Worm (Caenorhabditis elegans) whole organism, dauer: ENCODE data around the gene T09D3.3.

ENCODE experiments used
- unc-62 ChIP-seq: sonication (generic microtip); optimal IDR thresholded peaks from 2 replicates; lab custom pipeline; 2017; ENCODE audit warnings: missing biosample characterization, missing genetic modification reagents, missing genetic modification characterization

The T09D3.3 gene

DNA sequence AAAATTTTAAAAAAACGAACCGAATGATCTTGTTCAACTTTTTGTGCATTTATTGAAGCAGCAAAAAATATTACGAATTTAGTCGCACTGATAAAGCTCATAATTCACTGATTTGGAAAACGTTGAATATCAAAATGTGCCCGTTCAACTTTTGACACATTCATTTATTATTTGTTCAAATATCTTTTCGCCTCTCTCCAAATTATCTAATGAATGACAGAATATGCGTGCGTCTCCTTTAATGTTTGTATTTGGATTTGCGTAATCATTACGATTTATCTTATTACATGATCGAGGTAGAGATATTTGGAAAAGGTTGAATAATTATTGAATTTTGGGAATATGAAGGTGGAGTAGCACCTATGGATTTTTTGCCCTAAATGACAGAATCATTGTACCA lies at the start of gene T09D3.3:
Gene T09D3.3 (minus strand): TSS at position 101 of the 400 bp plus-strand sequence.
- no peak for TF ChIP-seq unc-62

DNA sequence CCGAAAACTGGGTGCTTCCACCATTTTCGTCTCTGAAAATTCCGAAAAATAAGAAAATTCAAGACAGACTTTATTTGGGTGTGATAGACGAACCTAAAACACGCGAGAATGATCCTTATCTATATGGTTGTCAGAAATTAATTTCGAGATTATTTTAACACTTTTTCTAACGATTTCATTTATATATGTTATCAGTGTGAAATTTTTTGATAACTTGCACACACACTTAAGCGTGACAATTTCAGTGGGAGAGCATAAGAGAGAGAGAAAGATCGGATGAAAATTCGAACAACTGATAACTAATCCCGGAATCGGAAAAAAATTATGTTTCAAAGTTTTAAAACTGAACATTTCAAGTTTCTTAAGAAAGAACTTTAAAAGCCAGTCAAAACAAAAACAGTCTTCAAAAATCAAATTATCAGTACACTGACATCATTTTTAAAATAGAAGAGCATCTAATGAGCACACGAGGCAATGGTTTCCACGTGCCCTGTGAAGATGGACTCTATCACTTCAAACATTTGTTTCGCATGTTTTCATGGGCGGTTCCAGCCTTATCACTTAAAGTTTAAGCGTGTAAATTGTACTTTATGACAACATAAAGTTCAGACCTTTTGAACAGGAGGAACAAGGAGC lies 43.7 kb upstream of the T09D3.3 start, which contains the start of gene C35A11.4:
Gene C35A11.4 (minus strand): TSS at position 156 of the 636 bp plus-strand sequence.
- no peak for TF ChIP-seq unc-62

- TF ChIP-seq unc-62: no peak
Observed at ce11 chrV:5385914-5386493, 36.6 kb upstream of the T09D3.3 start, which contains the start of gene C35A11.2. C35A11.2 (plus strand) TSS chrV:5386299.

DNA sequence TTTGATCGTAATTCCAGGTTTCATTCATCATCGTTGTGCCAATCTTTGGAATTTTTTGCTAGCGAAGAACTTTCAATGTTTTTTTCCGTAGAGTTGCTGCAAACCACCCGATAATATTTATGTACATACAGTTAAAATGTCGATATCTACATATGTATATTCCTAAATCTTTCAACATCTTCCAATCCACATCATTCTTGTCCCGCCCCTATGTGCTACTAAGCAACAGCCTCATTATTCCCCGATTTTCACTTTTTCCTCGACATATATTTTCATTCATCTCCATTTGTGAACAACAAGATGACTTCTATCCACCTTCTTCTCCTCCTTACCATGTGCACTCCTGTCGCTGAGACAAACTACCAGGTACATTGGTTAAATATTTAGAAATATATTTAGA lies 22.7 kb upstream of the T09D3.3 start, which contains the start of gene C35A11.3:
Gene C35A11.3 (plus strand): TSS at position 301 of the 400 bp plus-strand sequence.
- no peak for TF ChIP-seq unc-62

ce11 chrV:5368792-5369191 lies 19.4 kb upstream of the T09D3.3 start, which contains the start of gene T09D3.9:
T09D3.9 (minus strand) TSS chrV:5368892.
- no peak for TF ChIP-seq unc-62

- no peak for TF ChIP-seq unc-62
Observed at ce11 chrV:5364863-5365262, 15.5 kb upstream of the T09D3.3 start, which contains the start of gene T09D3.8. T09D3.8 (plus strand) TSS chrV:5365163.

- TF ChIP-seq unc-62: no peak
Observed at ce11 chrV:5362220-5362619, 12.8 kb upstream of the T09D3.3 start.

- TF ChIP-seq unc-62: no peak
Observed at ce11 chrV:5358772-5359171, 9.4 kb upstream of the T09D3.3 start, which contains the start of gene nhr-216. nhr-216 (minus strand) TSS chrV:5358872.

ce11 chrV:5351483-5351882 lies 2.1 kb upstream of the T09D3.3 start, which contains the start of gene srd-9:
srd-9 (plus strand) TSS chrV:5351783.
- TF ChIP-seq unc-62: no peak

DNA sequence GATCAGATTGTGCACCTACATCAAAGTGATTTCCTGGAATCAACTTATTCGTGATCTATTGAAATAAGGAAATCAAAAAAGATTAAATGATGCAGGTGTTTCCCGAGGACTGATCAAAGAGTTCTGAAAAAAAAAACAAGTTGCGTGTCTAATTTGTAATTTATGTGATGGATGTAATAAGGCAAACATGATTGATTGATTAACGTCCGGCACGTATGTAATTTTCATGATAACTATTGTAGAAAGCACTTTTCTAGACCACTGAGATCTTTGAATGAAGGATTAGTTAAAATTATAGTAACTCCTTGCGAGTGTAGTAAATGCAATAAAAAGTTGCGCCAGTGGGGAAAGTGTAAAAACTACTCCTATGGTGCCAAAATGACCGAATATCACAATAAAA lies 4.0 kb downstream of the T09D3.3 start, which contains the start of gene srg-25:
Gene srg-25 (minus strand): TSS at position 101 of the 400 bp plus-strand sequence.
- TF ChIP-seq unc-62: no peak

- TF ChIP-seq unc-62: no peak
Observed at ce11 chrV:5339497-5339896, 9.9 kb downstream of the T09D3.3 start, which contains the start of gene srg-27. srg-27 (plus strand) TSS chrV:5339797.

ce11 chrV:5336884-5337283 lies 12.5 kb downstream of the T09D3.3 start, which contains the start of gene srg-29:
srg-29 (plus strand) TSS chrV:5337184.
- no peak for TF ChIP-seq unc-62

ce11 chrV:5334588-5334987 lies 14.8 kb downstream of the T09D3.3 start, which contains the start of gene srg-28:
srg-28 (plus strand) TSS chrV:5334888.
- TF ChIP-seq unc-62: no peak

- TF ChIP-seq unc-62: no peak
Observed at ce11 chrV:5330967-5331366, 18.4 kb downstream of the T09D3.3 start, which contains the start of gene srg-26. srg-26 (plus strand) TSS chrV:5331267.

DNA sequence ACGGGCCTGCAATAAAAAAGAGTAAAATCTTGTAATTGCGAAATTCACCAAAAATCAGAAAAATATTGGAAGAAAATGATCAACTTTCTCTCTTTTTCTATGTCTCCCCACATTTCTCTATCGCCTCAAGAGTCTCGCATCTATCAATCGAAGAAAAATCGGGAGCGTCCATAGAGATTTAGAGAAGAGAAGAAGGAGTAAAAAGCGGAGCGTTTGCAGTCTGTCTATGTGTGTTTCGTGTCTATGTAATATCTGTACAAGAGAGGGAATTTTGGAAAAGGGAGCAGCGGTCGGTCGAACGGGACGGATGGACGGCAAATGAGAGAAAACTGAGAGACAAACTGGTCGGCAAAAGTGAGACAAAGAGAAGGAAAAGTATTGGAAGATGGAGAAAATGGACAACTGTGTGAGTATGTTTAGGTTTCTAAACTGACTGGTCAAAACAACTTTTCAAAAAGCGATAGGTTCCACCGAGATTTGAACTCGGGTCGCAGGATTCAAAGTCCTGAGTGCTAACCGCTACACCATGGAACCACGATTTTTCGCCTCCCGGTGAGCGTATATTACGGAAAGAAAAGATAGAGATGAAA lies 19.6 kb downstream of the T09D3.3 start:
- no peak for TF ChIP-seq unc-62

DNA sequence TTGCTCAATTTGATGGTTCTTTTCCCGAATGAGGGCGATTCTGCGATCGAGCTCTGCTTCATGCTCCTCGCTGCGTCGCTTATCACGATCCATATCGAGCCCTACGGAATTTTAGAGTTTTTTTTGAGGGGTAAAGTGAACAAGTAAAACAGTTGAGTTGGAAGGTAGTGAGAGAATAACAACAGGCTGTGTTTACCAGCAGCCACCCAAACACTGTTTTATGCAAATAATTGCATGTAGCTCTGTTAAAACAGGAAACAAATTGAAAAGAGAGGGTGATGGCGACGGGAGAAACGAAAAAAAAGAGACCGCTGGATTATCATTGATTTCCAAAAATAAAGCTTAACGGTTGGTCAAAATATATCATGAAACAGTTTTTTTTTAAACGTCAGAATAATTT lies 21.1 kb downstream of the T09D3.3 start, which contains the start of gene C10G8.8:
Gene C10G8.8 (minus strand): TSS at position 101 of the 400 bp plus-strand sequence.
- TF ChIP-seq unc-62: no peak

- TF ChIP-seq unc-62: no peak
Observed at ce11 chrV:5324566-5324965, 24.8 kb downstream of the T09D3.3 start, which contains the start of gene ceh-33. ceh-33 (minus strand) TSS chrV:5324666.
